Comparison of ENCODE assay signal across 1 fruit fly cellular context in genomic region chr4:570404-571302, dm6.
TF ChIP-seq lines count a peak whose summit lies in the region.

No protein-coding gene starts in this region.

TF ChIP-seq in whole organism, embryonic, 481 proteins besides CTCF, POLR2A, EP300 and RAD21 (continued from another document and continues in another):
- TF ChIP-seq pan (optimal IDR thresholded peaks at IDR 0.05; lab: Kevin White, UChicago) (no peak), pan (GFP tag; optimal IDR thresholded peaks at IDR 0.05 in 1 of 2, IDR thresholded peaks at IDR 0.05 in 1 of 2) (no peak), prd (optimal IDR thresholded peaks at IDR 0.05; lab: Kevin White, UChicago) (no peak), prd (GFP tag; IDR thresholded peaks at IDR 0.05; lab: Robert Waterston, UW) (no peak), Sin3A (optimal IDR thresholded peaks at IDR 0.05; lab: Kevin White, UChicago) (no peak), CG2712 (tag; optimal IDR thresholded peaks at IDR 0.05; lab: Kevin White, UChicago) (peak; percentile 36), gem (tag; optimal IDR thresholded peaks at IDR 0.05; lab: Kevin White, UChicago) (peak; percentile 31), fu2 (GFP tag; optimal IDR thresholded peaks at IDR 0.05; lab: Kevin White, UChicago) (no peak), ssp (GFP tag; IDR thresholded peaks at IDR 0.05; lab: Robert Waterston, UW) (peak; percentile 99), CG6654 (GFP tag; optimal IDR thresholded peaks at IDR 0.05; lab: Kevin White, UChicago) (no peak), Eip74EF (GFP tag; optimal IDR thresholded peaks at IDR 0.05; lab: Kevin White, UChicago) (peak in 1 of 2 experiments; percentile 77), hb (GFP tag; IDR thresholded peaks at IDR 0.05; lab: Robert Waterston, UW; ENCODE audit: partially characterized antibody) (no peak), CG4404 (GFP tag; IDR thresholded peaks at IDR 0.05; lab: Robert Waterston, UW) (no peak), pros (GFP tag; optimal IDR thresholded peaks at IDR 0.05; lab: Kevin White, UChicago) (no peak), CG17385 (GFP tag; optimal IDR thresholded peaks at IDR 0.05; lab: Kevin White, UChicago) (no peak), CG18619 (GFP tag; optimal IDR thresholded peaks at IDR 0.05; lab: Kevin White, UChicago) (no peak), p53 (GFP tag; optimal IDR thresholded peaks at IDR 0.05; lab: Kevin White, UChicago) (no peak), sd (tag; optimal IDR thresholded peaks at IDR 0.05; lab: Kevin White, UChicago) (no peak), CG31224 (GFP tag; IDR thresholded peaks at IDR 0.05; lab: Robert Waterston, UW) (no peak), CG10565 (GFP tag; optimal IDR thresholded peaks at IDR 0.05; lab: Kevin White, UChicago) (no peak), CG11504 (tag; optimal IDR thresholded peaks at IDR 0.05; lab: Kevin White, UChicago) (no peak), CG14860 (GFP tag; IDR thresholded peaks at IDR 0.05; lab: Robert Waterston, UW; ENCODE audit: partially characterized antibody) (no peak), Dp (GFP tag; optimal IDR thresholded peaks at IDR 0.05; lab: Kevin White, UChicago) (no peak), Myb (GFP tag; optimal IDR thresholded peaks at IDR 0.05; lab: Kevin White, UChicago) (no peak), pzg (GFP tag; optimal IDR thresholded peaks at IDR 0.05; lab: Kevin White, UChicago) (peak; percentile 45), CG18764 (GFP tag; optimal IDR thresholded peaks at IDR 0.05; lab: Kevin White, UChicago) (no peak), YL-1 (GFP tag; optimal IDR thresholded peaks at IDR 0.05; lab: Kevin White, UChicago) (peak; percentile 37), CG1832 (GFP tag; optimal IDR thresholded peaks at IDR 0.05; lab: Kevin White, UChicago) (no peak), Awh (GFP tag; IDR thresholded peaks at IDR 0.05; lab: Robert Waterston, UW) (no peak), ATbp (GFP tag; optimal IDR thresholded peaks at IDR 0.05; lab: Kevin White, UChicago) (no peak), stwl (tag; optimal IDR thresholded peaks at IDR 0.05; lab: Kevin White, UChicago) (no peak), CG33213 (GFP tag; optimal IDR thresholded peaks at IDR 0.05; lab: Kevin White, UChicago) (no peak), Dek (tag; optimal IDR thresholded peaks at IDR 0.05; lab: Kevin White, UChicago) (no peak), eve (GFP tag; optimal IDR thresholded peaks at IDR 0.05; lab: Kevin White, UChicago) (no peak), Bgb (GFP tag; IDR thresholded peaks at IDR 0.05; lab: Robert Waterston, UW; ENCODE audit: partially characterized antibody) (no peak; the same call in 1 of the 2 replicates), CG12236 (GFP tag; optimal IDR thresholded peaks at IDR 0.05; lab: Kevin White, UChicago) (no peak), CG18011 (GFP tag; optimal IDR thresholded peaks at IDR 0.05; lab: Kevin White, UChicago) (no peak), Elba2 (GFP tag; optimal IDR thresholded peaks at IDR 0.05; lab: Kevin White, UChicago) (peak; percentile 76), CG5245 (GFP tag; optimal IDR thresholded peaks at IDR 0.05; lab: Kevin White, UChicago) (no peak), gfzf (GFP tag; optimal IDR thresholded peaks at IDR 0.05; lab: Kevin White, UChicago) (peak; percentile 26), BEAF-32 (GFP tag; optimal IDR thresholded peaks at IDR 0.05; lab: Kevin White, UChicago) (peak; percentile 63), z (GFP tag; IDR thresholded peaks at IDR 0.05; lab: Robert Waterston, UW) (no peak), MESR4 (GFP tag; optimal IDR thresholded peaks at IDR 0.05; lab: Kevin White, UChicago) (peak; percentile 88), Pdp1 (GFP tag; optimal IDR thresholded peaks at IDR 0.05; lab: Kevin White, UChicago) (peak in 1 of 2 experiments; percentile 95), dm (GFP tag; optimal IDR thresholded peaks at IDR 0.05; lab: Kevin White, UChicago) (no peak), Xrp1 (GFP tag; IDR thresholded peaks at IDR 0.05; lab: Robert Waterston, UW) (no peak), CG8290 (GFP tag; optimal IDR thresholded peaks at IDR 0.05; lab: Kevin White, UChicago) (no peak), CG8290 (tag; optimal IDR thresholded peaks at IDR 0.05; lab: Kevin White, UChicago) (peak in 1 of 2 experiments; percentile 26), sima (GFP tag; optimal IDR thresholded peaks at IDR 0.05; lab: Kevin White, UChicago) (no peak), B-H2 (GFP tag; optimal IDR thresholded peaks at IDR 0.05; lab: Kevin White, UChicago) (no peak), CG4424 (GFP tag; optimal IDR thresholded peaks at IDR 0.05; lab: Kevin White, UChicago) (no peak), HLHmδ (GFP tag; optimal IDR thresholded peaks at IDR 0.05; lab: Kevin White, UChicago) (no peak), CG10959 (GFP tag; IDR thresholded peaks at IDR 0.05; lab: Robert Waterston, UW) (no peak), ro (GFP tag; IDR thresholded peaks at IDR 0.05; lab: Robert Waterston, UW) (no peak), dpn (GFP tag; optimal IDR thresholded peaks at IDR 0.05; lab: Kevin White, UChicago) (no peak), CG1602 (GFP tag; optimal IDR thresholded peaks at IDR 0.05; lab: Kevin White, UChicago) (no peak), Hr51 (GFP tag; optimal IDR thresholded peaks at IDR 0.05; lab: Kevin White, UChicago) (no peak), fd102C (GFP tag; optimal IDR thresholded peaks at IDR 0.05; lab: Kevin White, UChicago) (no peak), CG7987 (GFP tag; optimal IDR thresholded peaks at IDR 0.05; lab: Kevin White, UChicago) (no peak), CG14014 (GFP tag; IDR thresholded peaks at IDR 0.05; lab: Robert Waterston, UW) (no peak), CG15696 (tag; optimal IDR thresholded peaks at IDR 0.05; lab: Kevin White, UChicago) (peak; percentile 3), CG1603 (tag; optimal IDR thresholded peaks at IDR 0.05; lab: Kevin White, UChicago) (peak; percentile 94), jing (GFP tag; optimal IDR thresholded peaks at IDR 0.05; lab: Kevin White, UChicago) (no peak), CG4707 (GFP tag; optimal IDR thresholded peaks at IDR 0.05; lab: Kevin White, UChicago) (no peak), CG33557 (GFP tag; optimal IDR thresholded peaks at IDR 0.05; lab: Kevin White, UChicago) (no peak), CG7357 (GFP tag; IDR thresholded peaks at IDR 0.05; lab: Robert Waterston, UW) (peak; percentile 97), pnt (GFP tag; optimal IDR thresholded peaks at IDR 0.05; lab: Kevin White, UChicago) (no peak), schlank (tag; optimal IDR thresholded peaks at IDR 0.05; lab: Kevin White, UChicago) (no peak), CG17328 (GFP tag; IDR thresholded peaks at IDR 0.05; lab: Robert Waterston, UW) (no peak), CG3163 (GFP tag; optimal IDR thresholded peaks at IDR 0.05; lab: Kevin White, UChicago) (no peak), CG11723 (GFP tag; optimal IDR thresholded peaks at IDR 0.05; lab: Kevin White, UChicago) (peak; percentile 72), br (optimal IDR thresholded peaks at IDR 0.05; lab: Kevin White, UChicago) (no peak), CG9876 (GFP tag; optimal IDR thresholded peaks at IDR 0.05; lab: Kevin White, UChicago) (no peak), CG4282 (GFP tag; optimal IDR thresholded peaks at IDR 0.05; lab: Kevin White, UChicago) (no peak), pfk (GFP tag; optimal IDR thresholded peaks at IDR 0.05; lab: Kevin White, UChicago) (no peak), da (GFP tag; optimal IDR thresholded peaks at IDR 0.05; lab: Kevin White, UChicago) (no peak), CG15269 (tag; optimal IDR thresholded peaks at IDR 0.05; lab: Kevin White, UChicago) (no peak), gcm2 (GFP tag; optimal IDR thresholded peaks at IDR 0.05; lab: Kevin White, UChicago) (no peak), CG11085 (GFP tag; IDR thresholded peaks at IDR 0.05; lab: Robert Waterston, UW) (no peak), CG43689 (GFP tag; IDR thresholded peaks at IDR 0.05; lab: Robert Waterston, UW) (no peak), CG8478 (optimal IDR thresholded peaks at IDR 0.05; lab: Kevin White, UChicago) (no peak), Drgx (GFP tag; IDR thresholded peaks at IDR 0.05; lab: Robert Waterston, UW) (no peak), CG4617 (GFP tag; optimal IDR thresholded peaks at IDR 0.05; lab: Kevin White, UChicago; ENCODE audit: borderline replicate concordance) (peak; percentile 46), Ravus (GFP tag; IDR thresholded peaks at IDR 0.05; lab: Robert Waterston, UW) (no peak), Asciz (GFP tag; optimal IDR thresholded peaks at IDR 0.05; lab: Kevin White, UChicago) (no peak), CG9437 (GFP tag; optimal IDR thresholded peaks at IDR 0.05; lab: Kevin White, UChicago) (no peak), ems (GFP tag; optimal IDR thresholded peaks at IDR 0.05; lab: Kevin White, UChicago) (no peak), Camta (GFP tag; optimal IDR thresholded peaks at IDR 0.05; lab: Kevin White, UChicago) (no peak), amos (GFP tag; IDR thresholded peaks at IDR 0.05; lab: Robert Waterston, UW; ENCODE audit: partially characterized antibody) (no peak), her (GFP tag; optimal IDR thresholded peaks at IDR 0.05; lab: Kevin White, UChicago) (no peak), nerfin-2 (GFP tag; IDR thresholded peaks at IDR 0.05; lab: Robert Waterston, UW; ENCODE audit: partially characterized antibody) (no peak), CG10267 (tag; optimal IDR thresholded peaks at IDR 0.05; lab: Kevin White, UChicago) (no peak), CG1024 (GFP tag; IDR thresholded peaks at IDR 0.05; lab: Robert Waterston, UW) (peak; percentile 98), CG30020 (tag; optimal IDR thresholded peaks at IDR 0.05; lab: Kevin White, UChicago) (peak; percentile 98), CG17359 (tag; optimal IDR thresholded peaks at IDR 0.05; lab: Kevin White, UChicago) (no peak), cato (GFP tag; optimal IDR thresholded peaks at IDR 0.05; lab: Kevin White, UChicago; ENCODE audit: borderline replicate concordance) (no peak), ttk (GFP tag; IDR thresholded peaks at IDR 0.05; lab: Robert Waterston, UW) (no peak), CG32767 (GFP tag; IDR thresholded peaks at IDR 0.05; lab: Robert Waterston, UW) (no peak), caup (GFP tag; optimal IDR thresholded peaks at IDR 0.05; lab: Kevin White, UChicago; ENCODE audit: severe bottlenecking) (no peak), sug (tag; optimal IDR thresholded peaks at IDR 0.05; lab: Kevin White, UChicago) (no peak), kni (GFP tag; optimal IDR thresholded peaks at IDR 0.05; lab: Kevin White, UChicago) (no peak), CG2116 (GFP tag; optimal IDR thresholded peaks at IDR 0.05; lab: Kevin White, UChicago) (peak; percentile 22), CG2889 (GFP tag; IDR thresholded peaks at IDR 0.05; lab: Robert Waterston, UW) (no peak), CG14441 (GFP tag; IDR thresholded peaks at IDR 0.05; lab: Robert Waterston, UW) (no peak), NC2β (GFP tag; optimal IDR thresholded peaks at IDR 0.05; lab: Kevin White, UChicago) (no peak), CG10209 (GFP tag; optimal IDR thresholded peaks at IDR 0.05; lab: Kevin White, UChicago) (no peak), Sox102F (GFP tag; optimal IDR thresholded peaks at IDR 0.05; lab: Kevin White, UChicago) (no peak), CG14667 (GFP tag; IDR thresholded peaks at IDR 0.05; lab: Robert Waterston, UW) (no peak), slbo (GFP tag; IDR thresholded peaks at IDR 0.05; lab: Robert Waterston, UW) (no peak), fd3F (GFP tag; optimal IDR thresholded peaks at IDR 0.05; lab: Kevin White, UChicago) (no peak), CG15601 (tag; optimal IDR thresholded peaks at IDR 0.05; lab: Kevin White, UChicago) (no peak), run (tag; optimal IDR thresholded peaks at IDR 0.05; lab: Kevin White, UChicago) (no peak), CG16813 (GFP tag; IDR thresholded peaks at IDR 0.05; lab: Robert Waterston, UW; ENCODE audit: partially characterized antibody) (no peak), lmd (GFP tag; IDR thresholded peaks at IDR 0.05; lab: Robert Waterston, UW) (no peak), dmrt11E (tag; optimal IDR thresholded peaks at IDR 0.05; lab: Kevin White, UChicago) (peak; percentile 47), CG6813 (GFP tag; optimal IDR thresholded peaks at IDR 0.05; lab: Kevin White, UChicago) (no peak), dmrt99B (tag; optimal IDR thresholded peaks at IDR 0.05; lab: Kevin White, UChicago) (no peak), dimm (GFP tag; IDR thresholded peaks at IDR 0.05; lab: Robert Waterston, UW) (no peak), CG15514 (GFP tag; optimal IDR thresholded peaks at IDR 0.05; lab: Kevin White, UChicago) (no peak), CG13624 (GFP tag; optimal IDR thresholded peaks at IDR 0.05; lab: Kevin White, UChicago) (no peak), nau (GFP tag; optimal IDR thresholded peaks at IDR 0.05; lab: Kevin White, UChicago) (no peak), slou (GFP tag; optimal IDR thresholded peaks at IDR 0.05; lab: Kevin White, UChicago) (no peak), H2.0 (GFP tag; IDR thresholded peaks at IDR 0.05; lab: Robert Waterston, UW) (no peak), Trl (optimal IDR thresholded peaks at IDR 0.05; lab: Kevin White, UChicago) (no peak), Trl (GFP tag; optimal IDR thresholded peaks at IDR 0.05; lab: Kevin White, UChicago) (no peak), insv (GFP tag; optimal IDR thresholded peaks at IDR 0.05; lab: Kevin White, UChicago) (peak in 1 of 2 experiments; percentile 86), Atf-2 (GFP tag; optimal IDR thresholded peaks at IDR 0.05; lab: Kevin White, UChicago) (no peak), D19B (GFP tag; optimal IDR thresholded peaks at IDR 0.05; lab: Kevin White, UChicago) (no peak), Chrac-16 (GFP tag; optimal IDR thresholded peaks at IDR 0.05; lab: Kevin White, UChicago) (no peak), CG3995 (GFP tag; optimal IDR thresholded peaks at IDR 0.05; lab: Kevin White, UChicago) (peak; percentile 15), Xbp1 (GFP tag; optimal IDR thresholded peaks at IDR 0.05; lab: Kevin White, UChicago) (no peak), wek (GFP tag; optimal IDR thresholded peaks at IDR 0.05; lab: Kevin White, UChicago) (no peak), twi (tag; optimal IDR thresholded peaks at IDR 0.05; lab: Kevin White, UChicago) (no peak), pita (GFP tag; optimal IDR thresholded peaks at IDR 0.05; lab: Kevin White, UChicago) (no peak), Sry-β (GFP tag; optimal IDR thresholded peaks at IDR 0.05; lab: Kevin White, UChicago) (no peak), usp (GFP tag; optimal IDR thresholded peaks at IDR 0.05; lab: Kevin White, UChicago) (no peak), trh (GFP tag; optimal IDR thresholded peaks at IDR 0.05; lab: Kevin White, UChicago) (no peak), Ptx1 (GFP tag; IDR thresholded peaks at IDR 0.05; lab: Robert Waterston, UW) (no peak), seq (GFP tag; IDR thresholded peaks at IDR 0.05; lab: Robert Waterston, UW) (no peak), NK7.1 (GFP tag; optimal IDR thresholded peaks at IDR 0.05; lab: Kevin White, UChicago) (no peak)
